Worm (Caenorhabditis elegans): ENCODE results near the gene uaf-1.

Gene uaf-1

DNA sequence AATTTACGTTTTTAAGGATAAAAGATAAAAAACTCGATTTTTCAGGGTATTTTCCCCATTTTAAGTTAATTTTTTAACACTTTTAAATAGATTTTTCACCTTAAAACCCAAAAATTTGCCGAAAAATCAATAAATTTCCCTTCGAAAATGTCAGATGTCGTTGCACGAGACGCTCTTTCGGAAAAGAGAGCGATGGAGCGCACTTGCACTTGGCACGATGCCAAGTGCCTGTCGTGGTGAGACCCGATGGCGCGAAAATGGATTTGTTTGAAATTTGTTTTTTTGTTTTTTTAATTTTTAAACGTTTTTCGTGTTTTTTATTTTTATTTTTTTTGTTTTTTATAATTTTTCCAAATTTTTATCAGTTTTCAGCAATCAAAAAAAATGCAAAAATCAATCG lies 4.2 kb upstream of the uaf-1 start, which contains the start of the genes rab-18 and kbp-4 (continued):
- TF ChIP-seq snpc-4 (tag; optimal IDR thresholded peaks at IDR 0.05) (no peak), Y48G9A.11 (GFP tag; IDR thresholded peaks at IDR 0.05) (peak; percentile 51; the same call in 1 of the 2 replicates), daf-12 (tag; optimal IDR thresholded peaks at IDR 0.05) (no peak)

DNA sequence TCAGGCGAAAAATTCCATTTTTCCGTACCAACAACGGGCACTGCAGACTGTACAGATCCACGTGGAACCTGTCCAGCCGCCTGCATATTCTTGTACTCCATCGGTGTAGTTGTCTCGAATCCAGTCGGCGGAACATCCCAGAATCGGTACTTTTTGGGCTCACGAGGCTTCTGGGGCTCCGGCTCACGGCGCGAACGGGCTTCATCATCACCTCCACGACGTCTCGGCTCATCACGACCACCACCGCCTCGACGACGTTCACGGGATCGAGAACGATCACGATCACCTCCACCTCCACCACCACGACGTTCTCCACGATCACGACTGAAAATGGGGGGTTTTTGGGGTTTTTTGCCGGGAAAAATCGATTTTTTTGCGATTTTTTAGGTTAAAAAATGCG lies 2.2 kb downstream of the uaf-1 start:
- TF ChIP-seq set-16 (GFP tag; IDR thresholded peaks at IDR 0.05) (peak; percentile 77), snpc-1.2 (GFP tag; IDR thresholded peaks at IDR 0.05) (no peak)

DNA sequence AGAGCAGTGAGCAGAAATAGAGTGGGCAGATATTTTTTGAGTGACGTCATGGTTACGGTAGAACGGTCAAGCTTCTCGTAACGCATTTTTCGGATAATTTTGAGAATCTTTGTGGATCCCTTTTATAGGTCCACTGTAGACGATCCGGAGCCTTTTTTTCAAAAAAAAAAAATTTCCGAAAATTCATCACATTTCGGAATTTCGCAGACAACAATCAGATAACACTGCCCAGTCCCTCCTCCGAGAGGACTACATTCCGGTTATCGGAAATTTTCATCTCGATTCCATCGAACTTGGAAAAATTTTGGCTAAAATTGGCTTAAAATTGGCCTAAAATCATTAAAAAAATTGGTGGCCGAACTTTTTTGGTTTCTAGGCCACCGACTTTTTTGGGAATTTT lies 16.4 kb downstream of the uaf-1 start, which contains the start of gene BE0003N10.6:
Gene BE0003N10.6 (minus strand): TSS at position 101 of the 400 bp plus-strand sequence.
- TF ChIP-seq unc-62 (GFP tag; optimal IDR thresholded peaks at IDR 0.05 in 1 of 2) (no peak), unc-62 (tag; optimal IDR thresholded peaks at IDR 0.05) (no peak), ceh-44 (GFP tag; IDR thresholded peaks at IDR 0.05) (no peak)

DNA sequence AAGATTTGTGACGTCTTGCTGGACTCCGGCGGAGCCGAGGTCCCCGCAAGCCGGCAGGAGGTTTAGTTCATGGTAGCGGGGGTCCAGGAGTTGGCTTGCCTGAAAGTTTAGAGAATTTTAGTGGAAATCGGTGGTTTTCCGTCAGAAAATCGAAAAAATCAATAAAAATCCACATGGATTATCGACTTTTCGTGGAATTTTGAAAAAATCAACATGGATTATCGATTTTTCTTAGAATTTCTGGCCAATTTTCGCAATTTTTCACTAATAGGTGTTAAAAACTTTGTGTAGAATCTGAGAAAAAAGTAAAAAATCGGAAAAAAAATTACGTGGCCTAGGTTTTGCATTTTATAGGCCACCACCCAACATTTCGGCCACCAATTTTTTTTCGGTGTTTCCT lies 17.5 kb downstream of the uaf-1 start:
- TF ChIP-seq ceh-28 (tag; optimal IDR thresholded peaks at IDR 0.05) (peak; percentile 52), egl-27 (tag; optimal IDR thresholded peaks at IDR 0.05) (no peak), mxl-2 (GFP tag; conservative IDR thresholded peaks at IDR 0.05) (no peak)

DNA sequence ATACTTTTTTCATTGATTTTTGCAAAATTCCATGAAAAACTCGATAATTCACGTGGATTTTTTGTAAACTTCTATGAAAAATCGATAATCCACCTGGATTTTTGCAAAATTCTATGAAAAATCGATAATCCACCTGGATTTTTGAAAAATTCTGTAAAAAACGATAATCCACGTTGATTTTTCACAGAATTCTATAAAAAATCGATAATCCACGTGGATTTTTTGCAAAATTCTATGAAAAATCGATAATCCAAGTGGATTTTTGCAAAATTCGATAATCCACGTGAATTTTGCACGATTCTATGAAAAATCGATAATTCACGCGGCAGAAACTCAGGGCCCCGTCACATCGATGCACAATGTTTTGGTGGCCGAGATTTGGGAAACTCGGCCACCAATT lies 18.3 kb downstream of the uaf-1 start:
- TF ChIP-seq zfp-2 (tag; optimal IDR thresholded peaks at IDR 0.05) (no peak), D1046.2 (GFP tag; IDR thresholded peaks at IDR 0.05) (no peak), ceh-28 (tag; optimal IDR thresholded peaks at IDR 0.05) (peak; percentile 89)

DNA sequence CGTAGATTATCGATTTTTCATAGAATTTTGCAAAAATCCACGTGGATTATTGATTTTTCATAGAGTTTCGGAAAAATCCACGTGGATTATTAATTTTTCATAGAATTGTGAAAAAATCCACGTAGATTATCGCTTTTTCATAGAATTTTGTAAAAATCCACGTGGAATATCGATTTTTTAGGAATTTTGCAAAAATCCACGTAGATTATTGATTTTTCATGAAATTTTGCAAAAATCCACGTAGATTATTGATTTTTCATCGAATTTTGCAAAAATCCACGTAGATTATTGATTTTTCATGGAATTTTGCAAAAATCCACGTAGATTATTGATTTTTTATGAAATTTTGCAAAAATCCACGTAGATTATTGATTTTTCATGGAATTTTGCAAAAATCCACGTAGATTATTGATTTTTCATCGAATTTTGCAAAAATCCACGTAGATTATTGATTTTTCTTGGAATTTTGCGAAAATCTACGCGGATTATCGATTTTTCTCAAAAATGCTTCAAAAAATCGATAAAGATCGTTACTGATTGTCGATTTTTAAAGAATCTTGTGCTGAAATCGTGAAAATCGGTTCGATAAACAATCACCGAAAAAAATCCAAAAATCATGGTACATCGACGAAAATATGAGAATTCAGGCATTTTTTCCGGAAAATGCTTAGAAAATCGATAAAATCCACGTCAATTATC lies 19.2 kb downstream of the uaf-1 start:
- TF ChIP-seq ceh-28 (tag; optimal IDR thresholded peaks at IDR 0.05): peak; percentile 76

DNA sequence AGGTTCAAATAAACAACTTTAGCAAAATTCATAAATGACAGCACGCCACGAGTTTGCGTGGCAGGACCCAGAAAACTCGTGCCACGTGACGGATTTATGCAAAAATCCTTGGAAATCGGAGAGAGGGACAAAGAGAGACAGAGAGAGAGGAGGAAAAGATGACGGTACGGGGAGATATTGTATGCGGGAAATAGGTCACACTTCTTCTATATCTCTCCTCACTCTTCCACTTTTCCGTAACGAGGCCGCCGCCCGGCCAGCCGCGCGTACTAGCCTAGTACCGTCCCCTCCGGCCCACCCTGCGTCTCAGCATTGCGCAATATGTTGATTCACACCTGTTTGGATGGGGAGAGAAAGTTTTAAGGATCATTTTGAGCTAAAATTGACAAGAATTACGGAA lies 22.3 kb downstream of the uaf-1 start:
- TF ChIP-seq mdl-1 (tag; optimal IDR thresholded peaks at IDR 0.05) (no peak), nhr-111 (GFP tag; optimal IDR thresholded peaks at IDR 0.05) (no peak), fkh-10 (GFP tag; optimal IDR thresholded peaks at IDR 0.05) (no peak), aha-1 (tag) (peak; percentile 28), set-16 (GFP tag; IDR thresholded peaks at IDR 0.05) (peak; percentile 32; the same call in 1 of the 2 replicates), egl-43 (GFP tag; IDR thresholded peaks at IDR 0.05) (no peak), F49E8.2 (tag; optimal IDR thresholded peaks at IDR 0.05; ENCODE audit: borderline replicate concordance) (no peak), nhr-11 (tag; optimal IDR thresholded peaks at IDR 0.05) (no peak), T26A8.4 (GFP tag; IDR thresholded peaks at IDR 0.05) (no peak), ceh-32 (tag; optimal IDR thresholded peaks at IDR 0.05; ENCODE audit: poor library complexity) (no peak), dve-1 (tag; optimal IDR thresholded peaks at IDR 0.05; ENCODE audit: insufficient read depth) (no peak), lin-1 (GFP tag; IDR thresholded peaks at IDR 0.05) (no peak), F26F4.8 (GFP tag; conservative IDR thresholded peaks at IDR 0.05) (no peak), dpl-1 (GFP tag; optimal IDR thresholded peaks at IDR 0.05) (no peak), tag-97 (GFP tag; IDR thresholded peaks at IDR 0.05) (no peak), ctbp-1 (GFP tag; IDR thresholded peaks at IDR 0.05) (no peak), duxl-1 (tag; optimal IDR thresholded peaks at IDR 0.05; ENCODE audit: poor library complexity) (no peak)

Data from whole organism, L4 larva.